Fruit fly (Drosophila melanogaster): ENCODE data around the gene ens.

Gene ens

dm6 chr3L:4115107-4115506 lies 19.2 kb downstream of the ens start:
- TF ChIP-seq pan (optimal IDR thresholded peaks at IDR 0.05) (no peak), brk (GFP tag; optimal IDR thresholded peaks at IDR 0.05) (no peak), OdsH (GFP tag; optimal IDR thresholded peaks at IDR 0.05) (no peak), CG9705 (GFP tag; optimal IDR thresholded peaks at IDR 0.05) (no peak), Jra (GFP tag; optimal IDR thresholded peaks at IDR 0.05) (no peak), jim (GFP tag; optimal IDR thresholded peaks at IDR 0.05) (no peak), Dfd (GFP tag; optimal IDR thresholded peaks at IDR 0.05) (no peak), h (GFP tag; optimal IDR thresholded peaks at IDR 0.05) (no peak)

- TF ChIP-seq OdsH (GFP tag; optimal IDR thresholded peaks at IDR 0.05) (no peak), dl (GFP tag; optimal IDR thresholded peaks at IDR 0.05; ENCODE audit: insufficient read depth in 1 of 2, partially characterized antibody in 2 of 2) (no peak), foxo (GFP tag; optimal IDR thresholded peaks at IDR 0.05) (no peak), sv (GFP tag; optimal IDR thresholded peaks at IDR 0.05) (no peak), Rel (GFP tag; optimal IDR thresholded peaks at IDR 0.05) (no peak), Rel (tag; optimal IDR thresholded peaks at IDR 0.05) (no peak), Myc (optimal IDR thresholded peaks at IDR 0.05) (no peak), Hr78 (GFP tag; optimal IDR thresholded peaks at IDR 0.05) (no peak), h (GFP tag; optimal IDR thresholded peaks at IDR 0.05) (no peak), N (GFP tag; optimal IDR thresholded peaks at IDR 0.05) (no peak), CG32264 (GFP tag; optimal IDR thresholded peaks at IDR 0.05) (no peak), Mio (GFP tag; optimal IDR thresholded peaks at IDR 0.05) (no peak), HLH106 (tag; optimal IDR thresholded peaks at IDR 0.05) (no peak), tai (GFP tag; optimal IDR thresholded peaks at IDR 0.05) (no peak), pan (optimal IDR thresholded peaks at IDR 0.05) (no peak), Dfd (GFP tag; optimal IDR thresholded peaks at IDR 0.05) (no peak), woc (GFP tag; optimal IDR thresholded peaks at IDR 0.05) (no peak)
Observed at dm6 chr3L:4113998-4114397, 20.4 kb downstream of the ens start.

- no peak for TF ChIP-seq sv (GFP tag; optimal IDR thresholded peaks at IDR 0.05)
- TF ChIP-seq usp (GFP tag; optimal IDR thresholded peaks at IDR 0.05), result no peak
- no peak for TF ChIP-seq dl (GFP tag; optimal IDR thresholded peaks at IDR 0.05; ENCODE audit: insufficient read depth in 1 of 2, partially characterized antibody in 2 of 2)
- TF ChIP-seq lola (GFP tag; optimal IDR thresholded peaks at IDR 0.05), result no peak
- TF ChIP-seq pan (optimal IDR thresholded peaks at IDR 0.05), result no peak
- TF ChIP-seq woc (GFP tag; optimal IDR thresholded peaks at IDR 0.05), result no peak
- no peak for TF ChIP-seq sage (GFP tag; optimal IDR thresholded peaks at IDR 0.05)
- TF ChIP-seq Hr78 (GFP tag; optimal IDR thresholded peaks at IDR 0.05), result no peak
- TF ChIP-seq psq (GFP tag; optimal IDR thresholded peaks at IDR 0.05), result no peak
- no peak for TF ChIP-seq Dfd (GFP tag; optimal IDR thresholded peaks at IDR 0.05)
Observed at dm6 chr3L:4110212-4110611, 24.1 kb downstream of the ens start.

- TF ChIP-seq Sp1 (GFP tag; optimal IDR thresholded peaks at IDR 0.05), result peak; percentile 26
- no peak for TF ChIP-seq usp (GFP tag; optimal IDR thresholded peaks at IDR 0.05)
- no peak for TF ChIP-seq dsf (GFP tag; optimal IDR thresholded peaks at IDR 0.05; ENCODE audit: borderline replicate concordance)
- TF ChIP-seq Abd-B (GFP tag; optimal IDR thresholded peaks at IDR 0.05), result no peak
- peak; percentile 59 for TF ChIP-seq fru (GFP tag; optimal IDR thresholded peaks at IDR 0.05)
- peak; percentile 46 for TF ChIP-seq h (GFP tag; optimal IDR thresholded peaks at IDR 0.05)
- peak; percentile 28 for TF ChIP-seq HLH106 (tag; optimal IDR thresholded peaks at IDR 0.05)
- TF ChIP-seq foxo (GFP tag; optimal IDR thresholded peaks at IDR 0.05), result peak in 1 of 2 experiments; percentile 27
- peak; percentile 2 for TF ChIP-seq dmrt93B (GFP tag; optimal IDR thresholded peaks at IDR 0.05)
- TF ChIP-seq jim (GFP tag; optimal IDR thresholded peaks at IDR 0.05), result no peak
- TF ChIP-seq ey (GFP tag; optimal IDR thresholded peaks at IDR 0.05), result peak; percentile 29
- TF ChIP-seq psq (GFP tag; optimal IDR thresholded peaks at IDR 0.05), result peak; percentile 27
- peak; percentile 44 for TF ChIP-seq br (GFP tag; optimal IDR thresholded peaks at IDR 0.05)
- peak; percentile 67 for TF ChIP-seq sv (GFP tag; optimal IDR thresholded peaks at IDR 0.05)
- TF ChIP-seq Jra (GFP tag; optimal IDR thresholded peaks at IDR 0.05), result peak; percentile 21
- peak; percentile 28 for TF ChIP-seq woc (GFP tag; optimal IDR thresholded peaks at IDR 0.05)
- peak; percentile 36 for TF ChIP-seq rgr (GFP tag; optimal IDR thresholded peaks at IDR 0.05)
- no peak for TF ChIP-seq sage (GFP tag; optimal IDR thresholded peaks at IDR 0.05)
Observed at dm6 chr3L:4108844-4109494, 25.4 kb downstream of the ens start.

Measured in whole organism, wandering third instar larva.